Fruit fly (Drosophila melanogaster) whole organism, pupa: ENCODE data around the gene CG32066.

Source experiments
- CG10348 ChIP-seq: fragments of 200-800 bp; sonication (Bioruptor generic); IDR thresholded peaks from 2 replicates; pipeline ENCODE4 v1.3.6; 2022; ENCODE audit warnings: missing biosample characterization, missing genetic modification characterization
- CG12605 ChIP-seq: fragments of 200-800 bp; sonication (Bioruptor generic); IDR thresholded peaks from 2 replicates; pipeline ENCODE4 v1.3.6; 2022; ENCODE audit warnings: missing biosample characterization, missing genetic modification characterization
- CG14655 ChIP-seq: fragments of 200-800 bp; sonication (Bioruptor generic); optimal IDR thresholded peaks from 3 replicates; lab custom pipeline; 2017; ENCODE audit warnings: mild to moderate bottlenecking, missing biosample characterization, missing genetic modification reagents, missing genetic modification characterization
- CG15710 ChIP-seq: fragments of 200-800 bp; sonication (Bioruptor generic); optimal IDR thresholded peaks from 2 replicates; lab custom pipeline; 2018; ENCODE audit warnings: missing biosample characterization, mild to moderate bottlenecking, missing genetic modification characterization, moderate library complexity
- CG8159 ChIP-seq: fragments of 200-800 bp; sonication (Bioruptor generic); optimal IDR thresholded peaks from 3 replicates; lab custom pipeline; 2018; ENCODE audit warnings: missing biosample characterization, mild to moderate bottlenecking, missing genetic modification characterization, moderate library complexity
- EcR ChIP-seq: fragments of 200-800 bp; sonication (Bioruptor generic); optimal IDR thresholded peaks from 3 replicates; lab custom pipeline; 2019; ENCODE audit warnings: missing biosample characterization, missing genetic modification characterization, mild to moderate bottlenecking, moderate library complexity, missing genetic modification reagents
- Pif1B ChIP-seq: fragments of 200-800 bp; sonication (Bioruptor generic); optimal IDR thresholded peaks from 3 replicates; lab custom pipeline; 2016; ENCODE audit warnings: missing biosample characterization, missing genetic modification characterization
- Snoo ChIP-seq: fragments of 200-800 bp; sonication (Bioruptor generic); optimal IDR thresholded peaks from 3 replicates; lab custom pipeline; 2017; ENCODE audit warnings: missing biosample characterization, mild to moderate bottlenecking, missing genetic modification characterization, inconsistent platforms

DNA sequence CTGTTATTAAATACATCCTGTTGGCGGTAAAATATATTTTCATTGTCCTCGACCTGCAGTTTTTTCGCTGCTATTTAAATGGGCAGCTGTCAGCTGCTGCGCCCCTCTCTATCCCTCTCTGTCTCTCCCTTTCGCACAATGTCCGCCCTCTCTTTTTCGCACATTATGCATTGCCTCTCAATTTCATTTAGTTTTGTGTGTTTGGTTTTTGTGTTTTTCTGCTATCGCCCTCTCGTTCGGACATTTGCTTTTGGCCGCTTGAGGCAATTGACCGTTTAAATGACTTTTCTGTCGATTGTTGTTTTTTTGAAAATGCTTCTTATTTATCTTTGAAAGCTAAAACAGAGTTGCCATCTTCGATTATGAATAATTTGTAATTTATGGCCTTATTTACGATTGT lies 14.1 kb upstream of the CG32066 start:
- TF ChIP-seq CG14655 (GFP tag; lab: Kevin White, UChicago) (no peak), CG8159 (tag; lab: Kevin White, UChicago) (no peak), CG12605 (GFP tag; lab: Robert Waterston, UW) (no peak), EcR (GFP tag; lab: Kevin White, UChicago) (no peak), Snoo (tag; lab: Kevin White, UChicago) (no peak), CG15710 (tag; lab: Kevin White, UChicago) (no peak), Pif1B (no peak), CG10348 (GFP tag; lab: Robert Waterston, UW) (no peak)
